Fruit fly (Drosophila melanogaster) whole organism, wandering third instar larva: ENCODE measurements around the gene dlp.

Experiments
- CG32264 ChIP-seq: fragments of 200-800 bp; sonication (Bioruptor generic); optimal IDR thresholded peaks from 2 replicates; lab custom pipeline; 2016; ENCODE audit warnings: missing biosample characterization, missing genetic modification characterization
- CG9705 ChIP-seq: fragments of 200-800 bp; sonication (Bioruptor generic); optimal IDR thresholded peaks from 2 replicates; lab custom pipeline; 2018; ENCODE audit warnings: missing biosample characterization, mild to moderate bottlenecking, missing genetic modification characterization
- Hr78 ChIP-seq: fragments of >200 bp; optimal IDR thresholded peaks from 2 replicates; lab custom pipeline; 2017; ENCODE audit warnings: missing biosample characterization, missing genetic modification characterization
- Hr83 ChIP-seq: fragments of 200-300 bp; sonication (Bioruptor generic); optimal IDR thresholded peaks from 2 replicates; lab custom pipeline; 2016; ENCODE audit warnings: missing biosample characterization, mild to moderate bottlenecking, missing genetic modification characterization, moderate library complexity; ENCODE audit not compliant: poor library complexity, severe bottlenecking
- Myc ChIP-seq: fragments of >200 bp; optimal IDR thresholded peaks from 2 replicates; lab custom pipeline; 2017
- psq ChIP-seq: fragments of 200-800 bp; sonication (Bioruptor generic); optimal IDR thresholded peaks from 3 replicates; lab custom pipeline; 2017; ENCODE audit warnings: missing biosample characterization, mild to moderate bottlenecking, missing genetic modification characterization, moderate library complexity
- sv ChIP-seq: fragments of 200-800 bp; sonication (Bioruptor generic); optimal IDR thresholded peaks from 3 replicates; lab custom pipeline; 2016; ENCODE audit warnings: missing biosample characterization, missing genetic modification characterization

- TF ChIP-seq CG32264 (GFP tag; lab: Kevin White, UChicago) = no peak
- TF ChIP-seq CG9705 (GFP tag; lab: Kevin White, UChicago) = no peak
- no peak for TF ChIP-seq Hr83 (GFP tag; lab: Kevin White, UChicago)
- TF ChIP-seq sv = no peak
- TF ChIP-seq Hr78 (GFP tag; lab: Kevin White, UChicago) = no peak
- TF ChIP-seq psq (GFP tag; lab: Kevin White, UChicago) = no peak
- TF ChIP-seq Myc (lab: Kevin White, UChicago) = no peak
These were observed 53.9 kb downstream of the dlp start for dm6 chr3L:14686251-14686650.
